Worm (Caenorhabditis elegans): ENCODE data around the gene F14H8.2.

F14H8.2 gene

ce11 chrV:14993620-14994019, 26.5 kb downstream of the F14H8.2 start, which contains the start of gene fil-1:
Gene fil-1 (plus strand): TSS chrV:14993838.
- no peak for TF ChIP-seq daf-16 (GFP tag; optimal IDR thresholded peaks at IDR 0.05)
- TF ChIP-seq daf-16 (tag; optimal IDR thresholded peaks at IDR 0.05): peak; percentile 88
- peak; percentile 65 for TF ChIP-seq dmd-6 (GFP tag; IDR thresholded peaks at IDR 0.05)
- TF ChIP-seq dve-1 (tag; optimal IDR thresholded peaks at IDR 0.05; ENCODE audit: insufficient read depth): peak; percentile 26
- TF ChIP-seq hlh-11 (tag; optimal IDR thresholded peaks at IDR 0.05): peak; percentile 34
- TF ChIP-seq mxl-3 (GFP tag; optimal IDR thresholded peaks at IDR 0.05): peak; percentile 52
- TF ChIP-seq nhr-28 (tag; optimal IDR thresholded peaks at IDR 0.05): peak; percentile 59
- TF ChIP-seq daf-19 (GFP tag; conservative IDR thresholded peaks at IDR 0.05): no peak
- no peak for TF ChIP-seq vab-7 (GFP tag; IDR thresholded peaks at IDR 0.05)
- no peak for TF ChIP-seq gei-8 (GFP tag; optimal IDR thresholded peaks at IDR 0.05)
- no peak for TF ChIP-seq T20F7.1 (GFP tag; optimal IDR thresholded peaks at IDR 0.05)

- TF ChIP-seq lin-38 (GFP tag; IDR thresholded peaks at IDR 0.05): peak; percentile 63
- peak; percentile 59 for TF ChIP-seq unc-130 (GFP tag; optimal IDR thresholded peaks at IDR 0.05)
- peak; percentile 81 for TF ChIP-seq Y48G9A.11 (GFP tag; IDR thresholded peaks at IDR 0.05)
- TF ChIP-seq pha-4 (GFP tag; IDR thresholded peaks at IDR 0.05): no peak
- no peak for TF ChIP-seq pha-4 (tag; optimal IDR thresholded peaks at IDR 0.05)
- no peak for TF ChIP-seq dmd-6 (GFP tag; IDR thresholded peaks at IDR 0.05)
Observed at ce11 chrV:14992627-14993117, 27.5 kb downstream of the F14H8.2 start, which contains the start of gene T01C3.3. Gene T01C3.3 (minus strand): TSS chrV:14992677.

DNA sequence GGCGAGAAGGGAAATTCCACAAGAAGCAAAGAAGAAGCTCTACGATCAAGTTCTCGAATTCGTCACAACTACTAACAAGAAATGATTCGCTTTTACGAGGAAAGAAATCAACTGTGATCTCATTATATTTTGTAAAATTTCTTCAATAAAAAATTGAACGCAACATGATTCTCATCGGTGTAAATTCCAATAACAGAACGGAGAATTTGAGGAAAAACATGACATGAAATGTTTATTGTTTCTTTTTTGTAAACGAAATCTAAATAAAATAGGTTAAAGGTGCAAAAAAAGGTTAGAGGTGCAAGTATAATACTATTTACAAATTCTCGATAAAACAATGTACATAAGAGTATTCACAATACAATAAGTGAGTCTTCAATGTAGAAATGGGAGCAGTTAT, 28.6 kb downstream of the F14H8.2 start:
- TF ChIP-seq vab-7 (GFP tag; IDR thresholded peaks at IDR 0.05) (no peak), Y48G9A.11 (GFP tag; IDR thresholded peaks at IDR 0.05) (peak; percentile 46; the same call in 1 of the 2 replicates), aha-1 (tag) (peak; percentile 75), unc-130 (GFP tag; optimal IDR thresholded peaks at IDR 0.05) (peak; percentile 1), F49E8.2 (tag; optimal IDR thresholded peaks at IDR 0.05; ENCODE audit: borderline replicate concordance) (peak; percentile 16)

DNA sequence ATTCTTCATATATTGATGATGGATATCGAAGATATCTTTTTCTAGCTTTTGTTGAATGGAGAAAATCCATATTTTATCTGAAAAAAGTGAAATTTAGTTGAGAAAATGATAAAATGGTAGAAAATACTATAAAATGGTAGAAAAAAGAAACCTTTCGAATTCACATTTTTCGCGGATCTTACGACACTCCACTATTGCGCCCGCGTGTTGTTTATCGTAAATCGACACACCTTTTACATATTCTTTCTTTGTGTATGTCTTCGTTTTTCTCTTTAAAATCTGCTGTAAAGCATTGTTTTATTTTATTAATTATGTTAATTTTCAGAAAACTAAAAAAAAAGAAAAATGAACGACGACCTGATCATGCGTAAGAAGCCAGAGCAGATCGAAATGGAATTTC, 29.3 kb downstream of the F14H8.2 start, which contains the start of the genes cdt-2 and T01C3.2:
cdt-2 (minus strand) TSS at position 284 of the 400 bp plus-strand sequence.
T01C3.2 (plus strand) TSS at position 326 of the 400 bp plus-strand sequence.
- TF ChIP-seq D1046.2 (GFP tag; IDR thresholded peaks at IDR 0.05) (no peak), lin-38 (GFP tag; IDR thresholded peaks at IDR 0.05) (peak; percentile 48), skn-1 (tag; optimal IDR thresholded peaks at IDR 0.05) (no peak), daf-16 (GFP tag; optimal IDR thresholded peaks at IDR 0.05) (no peak), daf-16 (tag; optimal IDR thresholded peaks at IDR 0.05) (peak; percentile 32), egl-43 (GFP tag; IDR thresholded peaks at IDR 0.05) (no peak), T20F7.1 (GFP tag; optimal IDR thresholded peaks at IDR 0.05) (peak; percentile 95), Y48G9A.11 (GFP tag; IDR thresholded peaks at IDR 0.05) (peak; percentile 93), lsy-2 (tag; optimal IDR thresholded peaks at IDR 0.05) (peak in 1 of 2 experiments; percentile 58), dpl-1 (GFP tag; optimal IDR thresholded peaks at IDR 0.05) (peak; percentile 83), dve-1 (tag; optimal IDR thresholded peaks at IDR 0.05; ENCODE audit: insufficient read depth) (peak; percentile 31), R02D3.7 (tag; optimal IDR thresholded peaks at IDR 0.05) (peak; percentile 70), mes-2 (tag; optimal IDR thresholded peaks at IDR 0.05; ENCODE audit: poor library complexity, severe bottlenecking) (peak; percentile 51)

DNA sequence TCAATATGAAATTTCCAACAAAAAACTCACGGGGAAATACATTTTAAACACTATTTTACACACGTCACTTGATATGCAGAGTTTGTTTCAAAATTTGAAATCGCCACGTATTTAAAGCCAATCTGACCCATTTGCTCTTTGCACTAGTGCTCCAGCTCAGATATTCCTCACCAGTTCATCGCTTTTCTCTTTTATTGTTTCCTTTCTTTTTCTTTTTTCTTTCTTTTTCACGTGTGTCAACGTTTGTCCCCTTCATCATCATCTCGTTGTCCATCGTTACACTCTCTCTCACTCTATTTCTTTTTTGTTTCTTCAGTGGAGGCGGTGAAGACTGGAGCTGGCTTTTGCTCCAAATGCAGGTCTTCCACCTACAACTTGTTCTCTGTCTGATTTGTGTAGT, 35.5 kb downstream of the F14H8.2 start, which contains the start of gene F02D8.4:
F02D8.4 (plus strand) TSS at position 301 of the 400 bp plus-strand sequence.
- TF ChIP-seq dmd-6 (GFP tag; IDR thresholded peaks at IDR 0.05) (no peak), unc-62 (GFP tag; optimal IDR thresholded peaks at IDR 0.05 in 1 of 2) (peak in 1 of 2 experiments; percentile 26), unc-62 (tag; optimal IDR thresholded peaks at IDR 0.05) (no peak)

- TF ChIP-seq T26A8.4 (GFP tag; IDR thresholded peaks at IDR 0.05): no peak
- TF ChIP-seq F26F4.8 (GFP tag; conservative IDR thresholded peaks at IDR 0.05): no peak
- no peak for TF ChIP-seq arid-1 (GFP tag; conservative IDR thresholded peaks at IDR 0.05)
- no peak for TF ChIP-seq madf-9 (GFP tag; conservative IDR thresholded peaks at IDR 0.05)
- no peak for TF ChIP-seq ama-1 (optimal IDR thresholded peaks at IDR 0.05)
- TF ChIP-seq zfp-3 (GFP tag; conservative IDR thresholded peaks at IDR 0.05): no peak
- TF ChIP-seq daf-16 (GFP tag; optimal IDR thresholded peaks at IDR 0.05): no peak
- TF ChIP-seq daf-16 (tag; optimal IDR thresholded peaks at IDR 0.05): no peak
- TF ChIP-seq ctbp-1 (GFP tag; IDR thresholded peaks at IDR 0.05): no peak
- TF ChIP-seq pha-4 (GFP tag; IDR thresholded peaks at IDR 0.05): no peak
- no peak for TF ChIP-seq pha-4 (tag; optimal IDR thresholded peaks at IDR 0.05)
- TF ChIP-seq unc-62 (GFP tag; optimal IDR thresholded peaks at IDR 0.05 in 1 of 2): no peak
- no peak for TF ChIP-seq unc-62 (tag; optimal IDR thresholded peaks at IDR 0.05)
- TF ChIP-seq D1046.2 (GFP tag; IDR thresholded peaks at IDR 0.05): no peak
- TF ChIP-seq vab-7 (GFP tag; IDR thresholded peaks at IDR 0.05): no peak
- no peak for TF ChIP-seq saeg-2 (GFP tag; IDR thresholded peaks at IDR 0.05)
- TF ChIP-seq cey-2 (tag; optimal IDR thresholded peaks at IDR 0.05; ENCODE audit: borderline replicate concordance, insufficient read depth): no peak
- TF ChIP-seq lin-1 (GFP tag; IDR thresholded peaks at IDR 0.05): no peak
- TF ChIP-seq F10B5.3 (tag; optimal IDR thresholded peaks at IDR 0.05): no peak
Observed at ce11 chrV:14979937-14980336, 40.2 kb downstream of the F14H8.2 start, which contains the start of gene xbx-1. Gene xbx-1 (plus strand): TSS chrV:14980237.
